Worm (Caenorhabditis elegans) whole organism, L1 larva: ENCODE data around the gene T28D6.6.

Experiments
- efl-1 ChIP-seq, 4 experiments: fragments of 150-350 bp; optimal IDR thresholded peaks in 3 of 4; peaks in 1 of 4; 1 replicate in 1 of 4; 2 replicates in 3 of 4; lab custom pipeline; 2014; ENCODE audit warnings: missing biosample characterization in 2 of 4, missing genetic modification characterization in 2 of 4, missing genetic modification reagents in 2 of 4
- fkh-8 ChIP-seq: sonication (generic microtip); optimal IDR thresholded peaks from 2 replicates; lab custom pipeline; 2016; ENCODE audit warnings: mild to moderate bottlenecking, missing genetic modification characterization, missing compliant biosample characterization
- lin-15B ChIP-seq: fragments of 150-350 bp; sonication (generic microtip); optimal IDR thresholded peaks from 3 replicates; lab custom pipeline; 2014; ENCODE audit warnings: missing biosample characterization, missing genetic modification characterization
- lin-39 ChIP-seq: fragments of 150-350 bp; optimal IDR thresholded peaks from 2 replicates; lab custom pipeline; 2014; ENCODE audit warnings: missing biosample characterization, missing genetic modification reagents, missing genetic modification characterization
- nhr-28 ChIP-seq: fragments of 150-350 bp; optimal IDR thresholded peaks from 2 replicates; lab custom pipeline; 2014; ENCODE audit warnings: missing biosample characterization, missing genetic modification characterization
- nhr-77 ChIP-seq: fragments of 150-350 bp; optimal IDR thresholded peaks from 2 replicates; lab custom pipeline; 2014; ENCODE audit warnings: missing biosample characterization, missing genetic modification characterization
- rnt-1 ChIP-seq: sonication (generic microtip); optimal IDR thresholded peaks from 2 replicates; lab custom pipeline; 2016; ENCODE audit warnings: mild to moderate bottlenecking, missing genetic modification characterization, moderate library complexity, missing compliant biosample characterization
- unc-130 ChIP-seq: fragments of 150-350 bp; optimal IDR thresholded peaks from 2 replicates; lab custom pipeline; 2017; ENCODE audit warnings: missing biosample characterization, missing genetic modification characterization, inconsistent platforms
- xbp-1 ChIP-seq: sonication (generic microtip); optimal IDR thresholded peaks from 2 replicates; lab custom pipeline; 2016; ENCODE audit warnings: missing genetic modification characterization, missing compliant biosample characterization

DNA sequence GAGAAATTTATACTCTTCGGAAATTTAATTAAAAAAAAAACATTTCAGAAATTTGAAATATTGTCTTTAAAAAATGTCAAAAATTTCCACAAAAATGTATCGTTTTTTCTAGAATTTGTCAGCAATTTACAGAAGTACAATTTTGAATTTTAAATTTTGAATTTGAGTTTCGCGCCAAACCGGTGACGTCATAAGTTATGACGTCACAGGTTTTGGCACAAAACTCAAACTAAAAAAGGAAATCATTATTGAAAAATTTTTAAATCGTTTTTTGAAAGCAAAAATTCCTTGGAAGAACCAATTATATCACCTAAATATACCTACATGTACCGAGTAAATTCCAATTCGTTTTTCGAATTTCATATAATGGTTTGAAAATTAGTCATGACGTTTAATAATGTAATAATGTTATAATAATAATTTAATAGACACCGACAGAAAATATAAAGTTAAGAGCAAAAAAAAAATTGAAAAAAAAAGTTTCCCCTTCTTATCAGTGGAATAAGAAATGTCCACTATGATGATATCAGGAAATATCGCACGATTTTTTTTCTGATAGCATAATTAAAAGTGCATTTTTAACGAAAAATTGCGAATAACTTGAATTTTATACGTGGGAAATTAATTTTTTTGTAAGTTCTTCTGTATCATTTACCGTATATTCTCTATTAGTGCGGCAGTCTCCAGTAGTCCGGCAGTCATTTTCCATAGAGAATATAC lies 7.4 kb upstream of the T28D6.6 start:
- TF ChIP-seq lin-15B (tag; lab: Kevin White, UChicago): no peak
- no peak for TF ChIP-seq fkh-8
- TF ChIP-seq lin-39 (tag; lab: Kevin White, UChicago): no peak
- no peak for TF ChIP-seq efl-1 (optimal IDR thresholded peaks at IDR 0.05; lab: Kevin White, UChicago)
- peak in 1 of 2 experiments; percentile 48 for TF ChIP-seq efl-1 (GFP tag; optimal IDR thresholded peaks at IDR 0.05 in 1 of 2; lab: Kevin White, UChicago)
- no peak for TF ChIP-seq xbp-1 (tag; lab: Kevin White, UChicago)
- TF ChIP-seq unc-130 (tag; lab: Kevin White, UChicago): no peak
- no peak for TF ChIP-seq nhr-28 (tag; lab: Kevin White, UChicago)
- TF ChIP-seq nhr-77 (tag; lab: Kevin White, UChicago): no peak
- TF ChIP-seq rnt-1: no peak
